Fruit fly (Drosophila melanogaster) whole organism, embryonic: Measurements from ENCODE around the gene Klp67A.

Experiments used
- Aef1 ChIP-seq: fragments of 200-800 bp; sonication (Bioruptor generic); IDR thresholded peaks from 3 replicates; pipeline ENCODE4 v1.3.6; 2022; ENCODE audit warnings: missing biosample characterization, missing genetic modification characterization
- CG10274 ChIP-seq: fragments of 200-800 bp; sonication (Bioruptor generic); optimal IDR thresholded peaks from 3 replicates; lab custom pipeline; 2017; ENCODE audit warnings: missing biosample characterization, mild to moderate bottlenecking, missing genetic modification characterization
- CG10321 ChIP-seq: fragments of 200-800 bp; sonication (Bioruptor generic); IDR thresholded peaks from 2 replicates; pipeline ENCODE4 v1.3.6; 2022; ENCODE audit warnings: missing biosample characterization, missing genetic modification characterization
- CG10565 ChIP-seq: fragments of 200-800 bp; sonication (Bioruptor generic); optimal IDR thresholded peaks from 3 replicates; lab custom pipeline; 2016; ENCODE audit warnings: missing biosample characterization, mild to moderate bottlenecking, missing genetic modification characterization
- CG11085 ChIP-seq: fragments of 200-800 bp; sonication (Bioruptor generic); IDR thresholded peaks from 2 replicates; pipeline ENCODE4 v1.3.6; 2022; ENCODE audit warnings: missing biosample characterization, missing genetic modification characterization
- CG11398 ChIP-seq: fragments of 200-800 bp; sonication (Bioruptor generic); optimal IDR thresholded peaks from 2 replicates; lab custom pipeline; 2016; ENCODE audit warnings: missing biosample characterization, missing genetic modification characterization
- CG12391 ChIP-seq: fragments of 200-800 bp; sonication (Bioruptor generic); optimal IDR thresholded peaks from 3 replicates; lab custom pipeline; 2018; ENCODE audit warnings: missing biosample characterization, mild to moderate bottlenecking, missing genetic modification characterization, moderate library complexity
- CG12942 ChIP-seq: fragments of 200-800 bp; sonication (Bioruptor generic); optimal IDR thresholded peaks from 3 replicates; lab custom pipeline; 2016; ENCODE audit warnings: missing biosample characterization, missing genetic modification characterization
- CG13123 ChIP-seq: fragments of 200-800 bp; sonication (Bioruptor generic); optimal IDR thresholded peaks from 2 replicates; lab custom pipeline; 2016; ENCODE audit warnings: missing biosample characterization, missing genetic modification characterization
- CG1602 ChIP-seq: fragments of 200-800 bp; sonication (Bioruptor generic); optimal IDR thresholded peaks from 3 replicates; lab custom pipeline; 2016; ENCODE audit warnings: missing biosample characterization, missing genetic modification characterization
- CG16863 ChIP-seq: fragments of 200-800 bp; sonication (Bioruptor generic); optimal IDR thresholded peaks from 3 replicates; lab custom pipeline; 2016; ENCODE audit warnings: missing biosample characterization, missing genetic modification characterization
- CG17361 ChIP-seq: fragments of 200-800 bp; sonication (Bioruptor generic); IDR thresholded peaks from 3 replicates; pipeline ENCODE4 v1.3.6; 2022; ENCODE audit warnings: missing biosample characterization, missing genetic modification characterization
- CG17802 ChIP-seq: fragments of 200-800 bp; sonication (Bioruptor generic); optimal IDR thresholded peaks from 2 replicates; lab custom pipeline; 2018; ENCODE audit warnings: missing biosample characterization, mild to moderate bottlenecking, missing genetic modification characterization, moderate library complexity
- CG30020 ChIP-seq: fragments of 200-800 bp; optimal IDR thresholded peaks from 2 replicates; lab custom pipeline; 2019; ENCODE audit warnings: missing biosample characterization, mild to moderate bottlenecking, missing genetic modification characterization, moderate library complexity
- CG33557 ChIP-seq: fragments of 200-800 bp; sonication (Bioruptor generic); optimal IDR thresholded peaks from 2 replicates; lab custom pipeline; 2019; ENCODE audit warnings: missing biosample characterization, mild to moderate bottlenecking, missing genetic modification characterization, moderate library complexity
- CG8290 ChIP-seq, 3 experiments: fragments of 200-800 bp; sonication (Bioruptor generic); optimal IDR thresholded peaks; 2 replicates each; lab custom pipeline; 2016 to 2019; ENCODE audit warnings: missing biosample characterization in 3 of 3, missing genetic modification characterization in 3 of 3, mild to moderate bottlenecking in 2 of 3, moderate library complexity in 1 of 3
- CG9876 ChIP-seq: fragments of 200-800 bp; sonication (Bioruptor generic); optimal IDR thresholded peaks from 2 replicates; lab custom pipeline; 2016; ENCODE audit warnings: missing biosample characterization, missing genetic modification characterization
- CG9932 ChIP-seq: fragments of 200-800 bp; sonication (Bioruptor generic); IDR thresholded peaks from 2 replicates; pipeline ENCODE4 v1.3.6; 2022; ENCODE audit warnings: missing biosample characterization, missing genetic modification characterization
- Dref ChIP-seq: fragments of 200-800 bp; sonication (Bioruptor generic); IDR thresholded peaks from 2 replicates; pipeline ENCODE4 v1.3.6; 2022; ENCODE audit warnings: missing biosample characterization, missing genetic modification characterization
- Elba2 ChIP-seq: fragments of 200-800 bp; sonication (Bioruptor generic); optimal IDR thresholded peaks from 3 replicates; lab custom pipeline; 2016; ENCODE audit warnings: missing biosample characterization, missing genetic modification characterization
- H2.0 ChIP-seq: fragments of 200-800 bp; sonication (Bioruptor generic); IDR thresholded peaks from 2 replicates; pipeline ENCODE4 v1.3.6; 2022; ENCODE audit warnings: missing biosample characterization, missing genetic modification characterization
- Hmr ChIP-seq: fragments of 200-800 bp; sonication (Bioruptor generic); optimal IDR thresholded peaks from 3 replicates; lab custom pipeline; 2017; ENCODE audit warnings: mild to moderate bottlenecking, missing biosample characterization, missing genetic modification reagents, missing genetic modification characterization
- Hmx ChIP-seq: fragments of 200-800 bp; sonication (Bioruptor generic); optimal IDR thresholded peaks from 2 replicates; lab custom pipeline; 2016; ENCODE audit warnings: missing biosample characterization, missing genetic modification characterization
- Hr78 ChIP-seq, 2 experiments: fragments of 200-800 bp in 1 of 2; fragments of >200 bp in 1 of 2; sonication (Bioruptor generic) in 1 of 2; optimal IDR thresholded peaks; 2 replicates each; lab custom pipeline; 2017 to 2019; ENCODE audit warnings: missing biosample characterization in 2 of 2, missing genetic modification characterization in 2 of 2, mild to moderate bottlenecking in 1 of 2, moderate library complexity in 1 of 2
- Lhr ChIP-seq: fragments of 200-800 bp; sonication (Bioruptor generic); optimal IDR thresholded peaks from 3 replicates; lab custom pipeline; 2017; ENCODE audit warnings: mild to moderate bottlenecking, missing biosample characterization, missing genetic modification reagents, missing genetic modification characterization
- Lpt ChIP-seq: fragments of >200 bp; optimal IDR thresholded peaks from 2 replicates; lab custom pipeline; 2018; ENCODE audit warnings: missing biosample characterization, missing genetic modification characterization
- Myb ChIP-seq: fragments of 200-800 bp; sonication (Bioruptor generic); optimal IDR thresholded peaks from 2 replicates; lab custom pipeline; 2016; ENCODE audit warnings: missing biosample characterization, missing genetic modification characterization
- NC2α ChIP-seq: fragments of 200-800 bp; sonication (Bioruptor generic); optimal IDR thresholded peaks from 2 replicates; lab custom pipeline; 2016; ENCODE audit warnings: missing biosample characterization, missing genetic modification characterization
- Rx ChIP-seq: fragments of 200-800 bp; sonication (Bioruptor generic); IDR thresholded peaks from 2 replicates; pipeline ENCODE4 v1.3.6; 2022; ENCODE audit warnings: missing biosample characterization, missing genetic modification characterization
- Xbp1 ChIP-seq: fragments of 200-800 bp; sonication (Bioruptor generic); optimal IDR thresholded peaks from 3 replicates; lab custom pipeline; 2016; ENCODE audit warnings: missing biosample characterization, mild to moderate bottlenecking, missing genetic modification characterization
- cas ChIP-seq: fragments of 200-800 bp; sonication (Bioruptor generic); IDR thresholded peaks from 2 replicates; pipeline ENCODE4 v1.3.6; 2022; ENCODE audit warnings: missing biosample characterization, missing genetic modification characterization
- chm ChIP-seq: fragments of 200-800 bp; sonication (Bioruptor generic); IDR thresholded peaks from 2 replicates; pipeline ENCODE4 v1.3.6; 2022; ENCODE audit warnings: missing biosample characterization, missing genetic modification characterization
- chn ChIP-seq: fragments of 200-800 bp; sonication (Bioruptor generic); optimal IDR thresholded peaks from 2 replicates; lab custom pipeline; 2016; ENCODE audit warnings: missing biosample characterization, missing genetic modification characterization
- dimm ChIP-seq: fragments of 200-800 bp; sonication (Bioruptor generic); IDR thresholded peaks from 2 replicates; pipeline ENCODE4 v1.3.6; 2022; ENCODE audit warnings: missing biosample characterization, missing genetic modification characterization
- eve ChIP-seq, 2 experiments: fragments of >200 bp; optimal IDR thresholded peaks; 2 replicates each; lab custom pipeline; 2017; ENCODE audit warnings: missing biosample characterization in 2 of 2, missing genetic modification characterization in 2 of 2
- gem ChIP-seq: fragments of 200-800 bp; sonication (Bioruptor generic); optimal IDR thresholded peaks from 2 replicates; lab custom pipeline; 2019; ENCODE audit warnings: missing biosample characterization, mild to moderate bottlenecking, missing genetic modification characterization, moderate library complexity
- gt ChIP-seq: fragments of 200-800 bp; sonication (Bioruptor generic); IDR thresholded peaks from 2 replicates; pipeline ENCODE4 v1.3.6; 2022; ENCODE audit warnings: missing biosample characterization, missing genetic modification characterization
- insv ChIP-seq, 2 experiments: fragments of 200-800 bp; sonication (Bioruptor generic); optimal IDR thresholded peaks; 3 replicates each; lab custom pipeline; 2016 to 2018; ENCODE audit warnings: missing biosample characterization in 2 of 2, missing genetic modification characterization in 2 of 2
- kni ChIP-seq: fragments of 200-800 bp; sonication (Bioruptor generic); optimal IDR thresholded peaks from 3 replicates; lab custom pipeline; 2017; ENCODE audit warnings: mild to moderate bottlenecking, missing biosample characterization, missing genetic modification reagents, missing genetic modification characterization
- nau ChIP-seq: fragments of 200-800 bp; sonication (Bioruptor generic); optimal IDR thresholded peaks from 3 replicates; lab custom pipeline; 2017; ENCODE audit warnings: missing biosample characterization, mild to moderate bottlenecking, missing genetic modification characterization, missing genetic modification reagents
- oc ChIP-seq: fragments of 200-800 bp; sonication (Bioruptor generic); optimal IDR thresholded peaks from 2 replicates; lab custom pipeline; 2018; ENCODE audit warnings: missing biosample characterization, mild to moderate bottlenecking, missing genetic modification characterization, moderate library complexity
- onecut ChIP-seq: fragments of 200-800 bp; sonication (Bioruptor generic); IDR thresholded peaks from 2 replicates; pipeline ENCODE4 v1.3.6; 2022; ENCODE audit warnings: missing biosample characterization, missing genetic modification characterization
- org-1 ChIP-seq: fragments of 200-800 bp; sonication (Bioruptor generic); optimal IDR thresholded peaks from 2 replicates; lab custom pipeline; 2017; ENCODE audit warnings: missing biosample characterization, missing genetic modification characterization
- otp ChIP-seq: fragments of 200-800 bp; sonication (Bioruptor generic); IDR thresholded peaks from 3 replicates; pipeline ENCODE4, ENCODE4 v1.3.6; 2022; ENCODE audit warnings: missing biosample characterization, missing genetic modification characterization
- pita ChIP-seq: fragments of 200-800 bp; sonication (Bioruptor generic); optimal IDR thresholded peaks from 2 replicates; lab custom pipeline; 2017; ENCODE audit warnings: missing biosample characterization, mild to moderate bottlenecking, missing genetic modification characterization
- rib ChIP-seq: fragments of 200-800 bp; sonication (Bioruptor generic); IDR thresholded peaks from 2 replicates; pipeline ENCODE4 v1.3.6; 2022; ENCODE audit warnings: missing biosample characterization, missing genetic modification characterization
- sisA ChIP-seq: fragments of 200-800 bp; sonication (Bioruptor generic); IDR thresholded peaks from 2 replicates; pipeline ENCODE4 v1.3.6; 2022; ENCODE audit warnings: missing biosample characterization, missing genetic modification characterization
- slp2 ChIP-seq: fragments of 200-800 bp; sonication (Bioruptor generic); optimal IDR thresholded peaks from 2 replicates; lab custom pipeline; 2016; ENCODE audit warnings: missing biosample characterization, missing genetic modification characterization
- sr ChIP-seq: fragments of 200-800 bp; sonication (Bioruptor generic); IDR thresholded peaks from 3 replicates; pipeline ENCODE4 v1.3.6; 2022; ENCODE audit warnings: missing biosample characterization, missing genetic modification characterization
- unpg ChIP-seq: fragments of 200-800 bp; sonication (Bioruptor generic); optimal IDR thresholded peaks from 3 replicates; lab custom pipeline; 2018; ENCODE audit warnings: missing biosample characterization, mild to moderate bottlenecking, missing genetic modification characterization, moderate library complexity

The Klp67A gene

dm6 chr3L:9373374-9374004 lies 6.6 kb upstream of the Klp67A start (continued):
- TF ChIP-seq H2.0 (GFP tag; lab: Robert Waterston, UW): peak; percentile 54; the same call in 1 of the 2 replicates
- TF ChIP-seq CG11398 (GFP tag; lab: Kevin White, UChicago): no peak
- TF ChIP-seq insv (GFP tag; optimal IDR thresholded peaks at IDR 0.05; lab: Kevin White, UChicago): no peak
- TF ChIP-seq onecut (GFP tag; lab: Robert Waterston, UW): peak; percentile 40
- TF ChIP-seq CG12942 (GFP tag; lab: Kevin White, UChicago): no peak
- TF ChIP-seq kni (GFP tag; lab: Kevin White, UChicago): no peak
- peak; percentile 34 for TF ChIP-seq CG33557
- peak; percentile 13 for TF ChIP-seq CG16863 (GFP tag; lab: Kevin White, UChicago)
- TF ChIP-seq rib: no peak
- peak in 1 of 2 experiments; percentile 43 for TF ChIP-seq Hr78 (GFP tag; optimal IDR thresholded peaks at IDR 0.05; lab: Kevin White, UChicago)
- peak; percentile 11; the same call in 1 of the 3 replicates for TF ChIP-seq otp (GFP tag; lab: Robert Waterston, UW)
- peak; percentile 56 for TF ChIP-seq nau (GFP tag; lab: Kevin White, UChicago)
- TF ChIP-seq Rx (GFP tag; lab: Robert Waterston, UW): 0 out of 2 replicates have a peak, but pooled peaks have one; percentile 7
- no peak for TF ChIP-seq CG8290 (GFP tag; optimal IDR thresholded peaks at IDR 0.05; lab: Kevin White, UChicago)
- TF ChIP-seq CG8290 (tag; optimal IDR thresholded peaks at IDR 0.05; lab: Kevin White, UChicago): peak in 1 of 2 experiments; percentile 57
- TF ChIP-seq CG17802 (tag; lab: Kevin White, UChicago): no peak
- no peak for TF ChIP-seq Myb (GFP tag; lab: Kevin White, UChicago)
- no peak for TF ChIP-seq slp2
- no peak for TF ChIP-seq CG9876 (GFP tag; lab: Kevin White, UChicago)
- TF ChIP-seq Hmx (GFP tag; lab: Kevin White, UChicago): peak; percentile 27
- TF ChIP-seq Lpt (GFP tag; lab: Kevin White, UChicago): no peak
- no peak for TF ChIP-seq NC2α
- TF ChIP-seq CG12391 (tag; lab: Kevin White, UChicago): peak; percentile 73
- peak; percentile 82 for TF ChIP-seq oc (tag; lab: Kevin White, UChicago)
- TF ChIP-seq Elba2 (GFP tag; lab: Kevin White, UChicago): no peak
- TF ChIP-seq CG13123 (GFP tag; lab: Kevin White, UChicago): no peak
- TF ChIP-seq CG10274 (GFP tag; lab: Kevin White, UChicago): no peak
- TF ChIP-seq Xbp1: peak; percentile 73
- TF ChIP-seq CG10565 (GFP tag; lab: Kevin White, UChicago): no peak
- peak; percentile 83 for TF ChIP-seq gem (tag; lab: Kevin White, UChicago)
- peak; percentile 55 for TF ChIP-seq org-1 (GFP tag; lab: Kevin White, UChicago)
- peak; percentile 79 for TF ChIP-seq Hmr (GFP tag; lab: Kevin White, UChicago)
- no peak for TF ChIP-seq CG10321 (GFP tag; lab: Robert Waterston, UW)
- no peak for TF ChIP-seq dimm (GFP tag; lab: Robert Waterston, UW)
- TF ChIP-seq CG11085: no peak
- peak; percentile 65 for TF ChIP-seq CG17361 (GFP tag; lab: Robert Waterston, UW)
- TF ChIP-seq Aef1 (GFP tag; lab: Robert Waterston, UW): peak; percentile 45
- TF ChIP-seq chn (GFP tag; lab: Kevin White, UChicago): peak; percentile 6
- TF ChIP-seq Lhr (GFP tag; lab: Kevin White, UChicago): peak; percentile 2
- TF ChIP-seq pita: no peak
- TF ChIP-seq eve (GFP tag; optimal IDR thresholded peaks at IDR 0.05; lab: Kevin White, UChicago): no peak
- no peak for TF ChIP-seq Dref
- no peak for TF ChIP-seq gt (GFP tag; lab: Robert Waterston, UW)
- peak; percentile 57; the same call in 1 of the 2 replicates for TF ChIP-seq chm
- peak; percentile 23; the same call in 1 of the 3 replicates for TF ChIP-seq sr (GFP tag; lab: Robert Waterston, UW)
- peak; percentile 72 for TF ChIP-seq sisA (GFP tag; lab: Robert Waterston, UW)
- peak; percentile 80 for TF ChIP-seq unpg (GFP tag; lab: Kevin White, UChicago)
- TF ChIP-seq CG30020: no peak
- TF ChIP-seq CG9932 (GFP tag; lab: Robert Waterston, UW): peak; percentile 61
- TF ChIP-seq CG1602 (GFP tag; lab: Kevin White, UChicago): peak; percentile 28
- no peak; the same call in 1 of the 2 replicates for TF ChIP-seq cas
